Worm (Caenorhabditis elegans): Measurements from ENCODE around the gene mlt-8.

ce11 chrII:555371-555770 lies 16.5 kb downstream of the mlt-8 start:
- TF ChIP-seq nfya-1 (tag; optimal IDR thresholded peaks at IDR 0.05) (no peak), elt-4 (tag; optimal IDR thresholded peaks at IDR 0.05) (no peak), pha-2 (tag; optimal IDR thresholded peaks at IDR 0.05) (no peak), ceh-9 (tag; optimal IDR thresholded peaks at IDR 0.05) (no peak), ceh-31 (tag; optimal IDR thresholded peaks at IDR 0.05) (no peak), fkh-10 (GFP tag; optimal IDR thresholded peaks at IDR 0.05) (no peak)

All from whole organism, late embryonic.